Worm (Caenorhabditis elegans) whole organism, midembryonic: Measurements from ENCODE around the gene C35B1.9.
"Not testable (repeated sequence)": the region's sequence is repeated elsewhere in the genome, so short reads cannot be mapped to it uniquely, and the experiment has no call there.

ENCODE experiments used
- T22C8.4 ChIP-seq: fragments of 200-800 bp; sonication (Bioruptor generic); IDR thresholded peaks from 2 replicates; pipeline ENCODE4 v1.3.6; 2022; ENCODE audit warnings: missing genetic modification characterization, missing compliant biosample characterization
- flt-1 ChIP-seq: fragments of 200-800 bp; sonication (Bioruptor generic); IDR thresholded peaks from 2 replicates; pipeline ENCODE4 v1.3.6; 2022; ENCODE audit warnings: missing genetic modification characterization, missing compliant biosample characterization
- ztf-23 ChIP-seq: fragments of 200-800 bp; sonication (Bioruptor generic); IDR thresholded peaks from 2 replicates; pipeline ENCODE4 v1.3.6; 2022; ENCODE audit warnings: missing genetic modification reagents, missing genetic modification characterization, missing compliant biosample characterization

ce11 chrIV:4125657-4126056 lies 44.9 kb upstream of the C35B1.9 start, which contains the start of gene F49F1.7:
- TF ChIP-seq flt-1 (GFP tag; lab: Robert Waterston, UW); T22C8.4 (GFP tag; lab: Robert Waterston, UW); ztf-23: not testable (repeated sequence)
